Worm (Caenorhabditis elegans) whole organism, early embryonic: Measurements from ENCODE around the gene C35D10.8.
A peak's percentile ranks its signal among the peaks of the same experiment; 100 is the strongest.

ENCODE experiments used
- B0310.2 ChIP-seq: sonication (generic microtip); optimal IDR thresholded peaks from 2 replicates; lab custom pipeline; 2016; ENCODE audit warnings: mild to moderate bottlenecking, missing genetic modification characterization, missing compliant biosample characterization
- F13C5.2 ChIP-seq: sonication (generic microtip); optimal IDR thresholded peaks from 2 replicates; lab custom pipeline; 2017; ENCODE audit warnings: mild to moderate bottlenecking, missing genetic modification characterization, inconsistent platforms, missing compliant biosample characterization
- aly-1 ChIP-seq: sonication (generic microtip); optimal IDR thresholded peaks from 2 replicates; lab custom pipeline; 2016; ENCODE audit warnings: missing genetic modification characterization, missing compliant biosample characterization
- ama-1 ChIP-seq: fragments of 150-350 bp; optimal IDR thresholded peaks from 2 replicates; lab custom pipeline; 2014
- ceh-13 ChIP-seq: fragments of 200-800 bp; sonication (Bioruptor generic); optimal IDR thresholded peaks from 2 replicates; lab custom pipeline; 2018; ENCODE audit warnings: mild to moderate bottlenecking, missing genetic modification characterization, missing compliant biosample characterization
- ceh-36 ChIP-seq: sonication (generic microtip); optimal IDR thresholded peaks from 2 replicates; lab custom pipeline; 2016; ENCODE audit warnings: missing genetic modification characterization, inconsistent platforms, missing compliant biosample characterization
- ets-7 ChIP-seq: sonication (generic microtip); optimal IDR thresholded peaks from 2 replicates; lab custom pipeline; 2016; ENCODE audit warnings: missing genotype, missing genetic modification characterization, missing compliant biosample characterization
- flt-1 ChIP-seq: fragments of 200-800 bp; sonication (Bioruptor generic); IDR thresholded peaks from 2 replicates; pipeline ENCODE4 v1.3.6; 2022; ENCODE audit warnings: missing genetic modification characterization, missing compliant biosample characterization
- hmbx-1 ChIP-seq: sonication (generic microtip); optimal IDR thresholded peaks from 2 replicates; lab custom pipeline; 2016; ENCODE audit warnings: mild to moderate bottlenecking, missing genetic modification characterization, missing compliant biosample characterization
- hmg-4 ChIP-seq: fragments of 200-800 bp; sonication (Bioruptor generic); optimal IDR thresholded peaks from 2 replicates; lab custom pipeline; 2018; ENCODE audit warnings: mild to moderate bottlenecking, missing genetic modification characterization, missing compliant biosample characterization
- hnd-1 ChIP-seq: sonication (generic microtip); optimal IDR thresholded peaks from 2 replicates; lab custom pipeline; 2016; ENCODE audit warnings: missing genetic modification characterization, missing compliant biosample characterization
- pes-1 ChIP-seq: fragments of 200-800 bp; sonication (Bioruptor generic); IDR thresholded peaks from 2 replicates; pipeline ENCODE4 v1.3.6; 2022; ENCODE audit warnings: missing genetic modification reagents, missing genetic modification characterization, missing compliant biosample characterization
- scrt-1 ChIP-seq: fragments of 200-800 bp; sonication (Bioruptor generic); IDR thresholded peaks from 2 replicates; pipeline ENCODE4 v1.3.6; 2022; ENCODE audit warnings: missing genetic modification characterization, missing compliant biosample characterization
- sea-1 ChIP-seq: fragments of 200-800 bp; sonication (Bioruptor generic); conservative IDR thresholded peaks from 2 replicates; pipeline ENCODE4 v1.3.6; 2022; ENCODE audit warnings: missing genetic modification characterization, missing compliant biosample characterization
- tbx-11 ChIP-seq: fragments of 200-800 bp; sonication (Bioruptor generic); IDR thresholded peaks from 2 replicates; pipeline ENCODE4 v1.3.6; 2022; ENCODE audit warnings: missing genetic modification characterization, missing compliant biosample characterization
- tbx-37 ChIP-seq: fragments of 200-800 bp; sonication (Bioruptor generic); conservative IDR thresholded peaks from 2 replicates; pipeline ENCODE4 v1.3.6; 2022; ENCODE audit warnings: missing genetic modification reagents, missing genetic modification characterization, missing compliant biosample characterization
- tra-4 ChIP-seq: sonication (generic microtip); optimal IDR thresholded peaks from 2 replicates; lab custom pipeline; 2017; ENCODE audit warnings: missing genetic modification characterization, missing compliant biosample characterization

The C35D10.8 gene

ce11 chrIII:4873395-4873794, 18.4 kb downstream of the C35D10.8 start:
- TF ChIP-seq ets-7 (tag; lab: Kevin White, UChicago), result no peak

- no peak for TF ChIP-seq tbx-11 (GFP tag; lab: Robert Waterston, UW)
- TF ChIP-seq flt-1, result no peak
- TF ChIP-seq ceh-13, result no peak
- no peak for TF ChIP-seq F13C5.2 (tag; lab: Kevin White, UChicago)
- TF ChIP-seq hmg-4 (GFP tag; lab: Kevin White, UChicago), result no peak
- TF ChIP-seq sea-1, result no peak
- TF ChIP-seq ets-7 (tag; lab: Kevin White, UChicago), result no peak
- no peak for TF ChIP-seq tbx-37 (GFP tag; lab: Robert Waterston, UW)
- TF ChIP-seq aly-1 (tag; lab: Kevin White, UChicago), result no peak
- TF ChIP-seq ceh-36 (tag; lab: Kevin White, UChicago), result no peak
- no peak for TF ChIP-seq B0310.2
- TF ChIP-seq tra-4 (tag; lab: Kevin White, UChicago), result no peak
- no peak for TF ChIP-seq hmbx-1 (tag; lab: Kevin White, UChicago)
- TF ChIP-seq scrt-1 (GFP tag; lab: Robert Waterston, UW), result no peak
These were observed 19.7 kb downstream of the C35D10.8 start, which contains the start of gene C35D10.12 for ce11 chrIII:4874671-4875070. C35D10.12 (minus strand) TSS chrIII:4874771.

ce11 chrIII:4875663-4876062, 20.6 kb downstream of the C35D10.8 start:
- no peak for TF ChIP-seq ceh-13
- TF ChIP-seq hmg-4 (GFP tag; lab: Kevin White, UChicago), result no peak
- TF ChIP-seq flt-1, result no peak
- no peak for TF ChIP-seq B0310.2
- TF ChIP-seq ets-7 (tag; lab: Kevin White, UChicago), result no peak
- TF ChIP-seq pes-1, result no peak
- no peak for TF ChIP-seq scrt-1 (GFP tag; lab: Robert Waterston, UW)
- TF ChIP-seq hnd-1 (tag; lab: Kevin White, UChicago), result no peak
- TF ChIP-seq tbx-37 (GFP tag; lab: Robert Waterston, UW), result no peak
- no peak for TF ChIP-seq F13C5.2 (tag; lab: Kevin White, UChicago)
- no peak for TF ChIP-seq ceh-36 (tag; lab: Kevin White, UChicago)
- no peak for TF ChIP-seq ama-1
- no peak for TF ChIP-seq aly-1 (tag; lab: Kevin White, UChicago)
- TF ChIP-seq sea-1, result no peak

ce11 chrIII:4878281-4878680, 23.3 kb downstream of the C35D10.8 start, which contains the start of the genes tost-1 and arx-6:
tost-1 (minus strand) TSS chrIII:4878311.
arx-6 (plus strand) TSS chrIII:4878658.
- TF ChIP-seq F13C5.2 (tag; lab: Kevin White, UChicago) (no peak), ets-7 (tag; lab: Kevin White, UChicago) (no peak), sea-1 (no peak), B0310.2 (no peak), hmg-4 (GFP tag; lab: Kevin White, UChicago) (peak; percentile 35)

ce11 chrIII:4879445-4879844, 24.4 kb downstream of the C35D10.8 start, which contains the start of gene C35D10.1:
C35D10.1 (plus strand) TSS chrIII:4879745.
- no peak for TF ChIP-seq ets-7 (tag; lab: Kevin White, UChicago)
- TF ChIP-seq ama-1, result no peak
- no peak for TF ChIP-seq hmg-4 (GFP tag; lab: Kevin White, UChicago)
- TF ChIP-seq tbx-37 (GFP tag; lab: Robert Waterston, UW), result no peak
- TF ChIP-seq sea-1, result no peak
- no peak for TF ChIP-seq B0310.2
- TF ChIP-seq aly-1 (tag; lab: Kevin White, UChicago), result no peak
- TF ChIP-seq scrt-1 (GFP tag; lab: Robert Waterston, UW), result no peak
- no peak for TF ChIP-seq flt-1
- TF ChIP-seq ceh-13, result no peak
- TF ChIP-seq hmbx-1 (tag; lab: Kevin White, UChicago), result no peak
- TF ChIP-seq tra-4 (tag; lab: Kevin White, UChicago), result no peak
- TF ChIP-seq tbx-11 (GFP tag; lab: Robert Waterston, UW), result no peak
- no peak for TF ChIP-seq ceh-36 (tag; lab: Kevin White, UChicago)
- no peak for TF ChIP-seq F13C5.2 (tag; lab: Kevin White, UChicago)
- TF ChIP-seq pes-1, result no peak
- no peak for TF ChIP-seq hnd-1 (tag; lab: Kevin White, UChicago)

ce11 chrIII:4881955-4882354, 26.9 kb downstream of the C35D10.8 start:
- no peak for TF ChIP-seq tbx-37 (GFP tag; lab: Robert Waterston, UW)
- no peak for TF ChIP-seq pes-1
- no peak for TF ChIP-seq scrt-1 (GFP tag; lab: Robert Waterston, UW)
- TF ChIP-seq tra-4 (tag; lab: Kevin White, UChicago), result no peak
- no peak for TF ChIP-seq hmbx-1 (tag; lab: Kevin White, UChicago)
- TF ChIP-seq ama-1, result no peak
- TF ChIP-seq F13C5.2 (tag; lab: Kevin White, UChicago), result no peak
- no peak for TF ChIP-seq ceh-36 (tag; lab: Kevin White, UChicago)
- no peak for TF ChIP-seq aly-1 (tag; lab: Kevin White, UChicago)
- TF ChIP-seq ceh-13, result no peak
- TF ChIP-seq hnd-1 (tag; lab: Kevin White, UChicago), result no peak
- TF ChIP-seq B0310.2, result no peak
- TF ChIP-seq sea-1, result no peak
- TF ChIP-seq ets-7 (tag; lab: Kevin White, UChicago), result no peak

ce11 chrIII:4883429-4883828, 28.4 kb downstream of the C35D10.8 start, which contains the start of gene clec-5:
clec-5 (minus strand) TSS chrIII:4883606.
- TF ChIP-seq F13C5.2 (tag; lab: Kevin White, UChicago) (no peak), hmbx-1 (tag; lab: Kevin White, UChicago) (no peak), scrt-1 (GFP tag; lab: Robert Waterston, UW) (no peak), flt-1 (no peak), ets-7 (tag; lab: Kevin White, UChicago) (no peak), B0310.2 (no peak), sea-1 (no peak)

ce11 chrIII:4887291-4887690, 32.3 kb downstream of the C35D10.8 start, which contains the start of gene clec-6:
clec-6 (minus strand) TSS chrIII:4887444.
- TF ChIP-seq ceh-13 (no peak), ceh-36 (tag; lab: Kevin White, UChicago) (no peak), scrt-1 (GFP tag; lab: Robert Waterston, UW) (no peak), sea-1 (no peak), hmg-4 (GFP tag; lab: Kevin White, UChicago) (no peak), hmbx-1 (tag; lab: Kevin White, UChicago) (no peak), F13C5.2 (tag; lab: Kevin White, UChicago) (no peak), flt-1 (no peak), hnd-1 (tag; lab: Kevin White, UChicago) (no peak), aly-1 (tag; lab: Kevin White, UChicago) (no peak)
